Fruit fly (Drosophila melanogaster) whole organism, embryonic: Measurements from ENCODE around the gene CG44437.
A peak's percentile ranks its signal among the peaks of the same experiment; 100 is the strongest.

Source experiments
- Awh ChIP-seq: fragments of 200-800 bp; sonication (Bioruptor generic); IDR thresholded peaks from 2 replicates; pipeline ENCODE4, ENCODE4 v1.3.6; 2022; ENCODE audit warnings: missing biosample characterization, missing genetic modification characterization
- Blimp-1 ChIP-seq: fragments of 200-800 bp; sonication (Bioruptor generic); optimal IDR thresholded peaks from 3 replicates; lab custom pipeline; 2018; ENCODE audit warnings: missing biosample characterization, missing genetic modification characterization, mild to moderate bottlenecking, moderate library complexity, missing genetic modification reagents
- CG10147 ChIP-seq: fragments of 200-800 bp; sonication (Bioruptor generic); optimal IDR thresholded peaks from 2 replicates; lab custom pipeline; 2019; ENCODE audit warnings: missing biosample characterization, mild to moderate bottlenecking, missing genetic modification characterization, moderate library complexity
- CG10267 ChIP-seq: fragments of 200-800 bp; sonication (Bioruptor generic); optimal IDR thresholded peaks from 2 replicates; lab custom pipeline; 2018; ENCODE audit warnings: missing biosample characterization, mild to moderate bottlenecking, missing genetic modification characterization, moderate library complexity
- CG12155 ChIP-seq: fragments of 200-800 bp; sonication (Bioruptor generic); optimal IDR thresholded peaks from 3 replicates; lab custom pipeline; 2016; ENCODE audit warnings: missing biosample characterization, missing genetic modification characterization
- CG13123 ChIP-seq: fragments of 200-800 bp; sonication (Bioruptor generic); optimal IDR thresholded peaks from 2 replicates; lab custom pipeline; 2016; ENCODE audit warnings: missing biosample characterization, missing genetic modification characterization
- CG13296 ChIP-seq: fragments of 200-800 bp; sonication (Bioruptor generic); optimal IDR thresholded peaks from 3 replicates; lab custom pipeline; 2018; ENCODE audit warnings: missing biosample characterization, mild to moderate bottlenecking, missing genetic modification characterization
- CG18619 ChIP-seq: fragments of 200-800 bp; sonication (Bioruptor generic); optimal IDR thresholded peaks from 3 replicates; lab custom pipeline; 2017; ENCODE audit warnings: missing biosample characterization, mild to moderate bottlenecking, missing genetic modification characterization
- CG18764 ChIP-seq: fragments of 200-800 bp; sonication (Bioruptor generic); optimal IDR thresholded peaks from 3 replicates; lab custom pipeline; 2016; ENCODE audit warnings: missing biosample characterization, missing genetic modification characterization
- CG2116 ChIP-seq: fragments of 200-800 bp; sonication (Bioruptor generic); optimal IDR thresholded peaks from 3 replicates; lab custom pipeline; 2018; ENCODE audit warnings: missing biosample characterization, mild to moderate bottlenecking, missing genetic modification characterization
- CG31365 ChIP-seq: fragments of 200-800 bp; sonication (Bioruptor generic); optimal IDR thresholded peaks from 2 replicates; lab custom pipeline; 2018; ENCODE audit warnings: missing biosample characterization, mild to moderate bottlenecking, missing genetic modification characterization
- CG33557 ChIP-seq: fragments of 200-800 bp; sonication (Bioruptor generic); optimal IDR thresholded peaks from 2 replicates; lab custom pipeline; 2019; ENCODE audit warnings: missing biosample characterization, mild to moderate bottlenecking, missing genetic modification characterization, moderate library complexity
- CG43689 ChIP-seq: fragments of 200-800 bp; sonication (Bioruptor generic); IDR thresholded peaks from 2 replicates; pipeline ENCODE4 v1.3.6; 2022; ENCODE audit warnings: missing biosample characterization, missing genetic modification characterization
- CG4707 ChIP-seq: fragments of 200-800 bp; sonication (Bioruptor generic); optimal IDR thresholded peaks from 2 replicates; lab custom pipeline; 2018; ENCODE audit warnings: missing biosample characterization, mild to moderate bottlenecking, missing genetic modification characterization, moderate library complexity
- CG7357 ChIP-seq: fragments of 200-800 bp; sonication (Bioruptor generic); IDR thresholded peaks from 3 replicates; pipeline ENCODE4 v1.3.6; 2022; ENCODE audit warnings: missing biosample characterization, missing genetic modification characterization
- Dp ChIP-seq: fragments of 200-800 bp; sonication (Bioruptor generic); optimal IDR thresholded peaks from 2 replicates; lab custom pipeline; 2018; ENCODE audit warnings: missing biosample characterization, mild to moderate bottlenecking, missing genetic modification characterization, moderate library complexity
- E2f2 ChIP-seq: fragments of 200-800 bp; sonication (Bioruptor generic); IDR thresholded peaks from 2 replicates; pipeline ENCODE4 v1.3.6; 2022; ENCODE audit warnings: missing biosample characterization, missing genetic modification characterization
- HLH4C ChIP-seq: fragments of 200-800 bp; sonication (Bioruptor generic); IDR thresholded peaks from 3 replicates; pipeline ENCODE4 v1.3.6; 2022; ENCODE audit warnings: missing biosample characterization, missing genetic modification characterization; ENCODE audit not compliant: partially characterized antibody
- HLH54F ChIP-seq: fragments of 200-800 bp; sonication (Bioruptor generic); optimal IDR thresholded peaks from 3 replicates; lab custom pipeline; 2016; ENCODE audit warnings: missing biosample characterization, missing genetic modification characterization
- MESR4 ChIP-seq: fragments of 200-800 bp; sonication (Bioruptor generic); optimal IDR thresholded peaks from 2 replicates; lab custom pipeline; 2018; ENCODE audit warnings: missing biosample characterization, mild to moderate bottlenecking, missing genetic modification characterization, moderate library complexity
- Mad ChIP-seq: fragments of 200-800 bp; sonication (Bioruptor generic); optimal IDR thresholded peaks from 2 replicates; lab custom pipeline; 2016; ENCODE audit warnings: missing biosample characterization, missing genetic modification characterization
- Pdp1 ChIP-seq, 2 experiments: fragments of 200-800 bp; sonication (Bioruptor generic); optimal IDR thresholded peaks; 3 replicates each; lab custom pipeline; 2016; ENCODE audit warnings: missing biosample characterization in 2 of 2, missing genetic modification characterization in 2 of 2, mild to moderate bottlenecking in 1 of 2, moderate library complexity in 1 of 2
- Poxn ChIP-seq: fragments of 200-800 bp; sonication (Bioruptor generic); IDR thresholded peaks from 2 replicates; pipeline ENCODE4 v1.3.6; 2022; ENCODE audit warnings: missing biosample characterization, missing genetic modification characterization
- Ptx1 ChIP-seq: fragments of 200-800 bp; sonication (Bioruptor generic); IDR thresholded peaks from 2 replicates; pipeline ENCODE4 v1.3.6; 2022; ENCODE audit warnings: missing biosample characterization, missing genetic modification characterization
- Sin3A ChIP-seq: fragments of >200 bp; optimal IDR thresholded peaks from 2 replicates; lab custom pipeline; 2018
- Spps ChIP-seq: fragments of 200-800 bp; sonication (Bioruptor generic); optimal IDR thresholded peaks from 2 replicates; lab custom pipeline; 2018; ENCODE audit warnings: missing biosample characterization, mild to moderate bottlenecking, missing genetic modification characterization
- Vsx1 ChIP-seq: fragments of 200-800 bp; sonication (Bioruptor generic); optimal IDR thresholded peaks from 2 replicates; lab custom pipeline; 2017; ENCODE audit warnings: missing biosample characterization, mild to moderate bottlenecking, missing genetic modification characterization, missing genetic modification reagents
- amos ChIP-seq: fragments of 200-800 bp; sonication (Bioruptor generic); IDR thresholded peaks from 2 replicates; pipeline ENCODE4 v1.3.6; 2022; ENCODE audit warnings: missing biosample characterization, missing genetic modification characterization; ENCODE audit not compliant: partially characterized antibody
- aop ChIP-seq: fragments of 200-800 bp; sonication (Bioruptor generic); IDR thresholded peaks from 2 replicates; pipeline ENCODE4 v1.3.6; 2022; ENCODE audit warnings: missing biosample characterization, missing genetic modification characterization
- dmrt99B ChIP-seq: fragments of 200-800 bp; sonication (Bioruptor generic); optimal IDR thresholded peaks from 2 replicates; lab custom pipeline; 2018; ENCODE audit warnings: missing biosample characterization, mild to moderate bottlenecking, missing genetic modification characterization, moderate library complexity
- dysf ChIP-seq: fragments of 200-800 bp; sonication (Bioruptor generic); IDR thresholded peaks from 3 replicates; pipeline ENCODE4 v1.3.6; 2022; ENCODE audit warnings: missing biosample characterization, missing genetic modification characterization
- fu2 ChIP-seq: fragments of 200-800 bp; sonication (Bioruptor generic); optimal IDR thresholded peaks from 2 replicates; lab custom pipeline; 2016; ENCODE audit warnings: missing biosample characterization, missing genetic modification characterization
- nerfin-1 ChIP-seq: fragments of 200-800 bp; sonication (Bioruptor generic); optimal IDR thresholded peaks from 3 replicates; lab custom pipeline; 2019; ENCODE audit warnings: missing biosample characterization, mild to moderate bottlenecking, missing genetic modification characterization, moderate library complexity
- pzg ChIP-seq: fragments of 200-800 bp; sonication (Bioruptor generic); optimal IDR thresholded peaks from 3 replicates; lab custom pipeline; 2018; ENCODE audit warnings: missing biosample characterization, mild to moderate bottlenecking, missing genetic modification characterization, moderate library complexity
- salm ChIP-seq: fragments of 200-800 bp; sonication (Bioruptor generic); optimal IDR thresholded peaks from 2 replicates; lab custom pipeline; 2018; ENCODE audit warnings: missing biosample characterization, mild to moderate bottlenecking, missing genetic modification characterization
- sens ChIP-seq: fragments of 200-800 bp; sonication (Bioruptor generic); peaks from one replicate; lab custom pipeline; 2016; ENCODE audit warnings: missing biosample characterization, missing genetic modification characterization
- sima ChIP-seq: fragments of 200-800 bp; sonication (Bioruptor generic); optimal IDR thresholded peaks from 2 replicates; lab custom pipeline; 2016; ENCODE audit warnings: missing biosample characterization, missing genetic modification characterization
- tap ChIP-seq: fragments of 200-800 bp; optimal IDR thresholded peaks from 3 replicates; lab custom pipeline; 2019; ENCODE audit warnings: missing biosample characterization, mild to moderate bottlenecking, missing genetic modification characterization, moderate library complexity
- vvl ChIP-seq: fragments of 200-800 bp; sonication (Bioruptor generic); IDR thresholded peaks from 2 replicates; pipeline ENCODE4 v1.3.6; 2022; ENCODE audit warnings: missing biosample characterization, missing genetic modification characterization
- zfh1 ChIP-seq: fragments of 200-800 bp; sonication (Bioruptor generic); IDR thresholded peaks from 3 replicates; pipeline ENCODE4 v1.3.6; 2022; ENCODE audit warnings: missing biosample characterization, missing genetic modification characterization

The CG44437 gene

dm6 chrX:13194249-13194648, 7.8 kb downstream of the CG44437 start, which contains the start of gene Coq5 (continued):
- TF ChIP-seq HLH4C (GFP tag; lab: Robert Waterston, UW) (peak; percentile 54; the same call in 2 of the 3 replicates), nerfin-1 (tag; lab: Kevin White, UChicago) (no peak), CG4707 (GFP tag; lab: Kevin White, UChicago) (no peak), pzg (GFP tag; lab: Kevin White, UChicago) (peak; percentile 17), dmrt99B (tag; lab: Kevin White, UChicago) (no peak), CG43689 (GFP tag; lab: Robert Waterston, UW) (no peak), fu2 (no peak), MESR4 (GFP tag; lab: Kevin White, UChicago) (peak; percentile 6), Poxn (GFP tag; lab: Robert Waterston, UW) (no peak), CG12155 (GFP tag; lab: Kevin White, UChicago) (no peak), aop (GFP tag; lab: Robert Waterston, UW) (no peak), Dp (GFP tag; lab: Kevin White, UChicago) (peak; percentile 76), CG33557 (GFP tag; lab: Kevin White, UChicago) (no peak), vvl (GFP tag; lab: Robert Waterston, UW) (no peak), sima (GFP tag; lab: Kevin White, UChicago) (no peak), E2f2 (GFP tag; lab: Robert Waterston, UW) (peak; percentile 84), CG31365 (tag; lab: Kevin White, UChicago) (no peak), CG13296 (GFP tag; lab: Kevin White, UChicago) (no peak), dysf (no peak), CG18764 (no peak), Sin3A (lab: Kevin White, UChicago) (no peak), tap (no peak), Mad (GFP tag; lab: Kevin White, UChicago) (no peak), CG18619 (no peak), CG10267 (no peak), salm (tag; lab: Kevin White, UChicago) (no peak), CG13123 (GFP tag; lab: Kevin White, UChicago) (no peak), Vsx1 (GFP tag; lab: Kevin White, UChicago) (no peak), amos (GFP tag; lab: Robert Waterston, UW) (peak; percentile 47; the same call in 1 of the 2 replicates), Spps (no peak), CG2116 (GFP tag; lab: Kevin White, UChicago) (peak; percentile 43)
- TF ChIP-seq, all 482 proteins: peak for 22

- TF ChIP-seq CG7357 (GFP tag; lab: Robert Waterston, UW) (no peak), Pdp1 (GFP tag; optimal IDR thresholded peaks at IDR 0.05; lab: Kevin White, UChicago) (peak in 1 of 2 experiments; percentile 17), Blimp-1 (GFP tag; lab: Kevin White, UChicago) (peak; percentile 92), sens (GFP tag; lab: Kevin White, UChicago) (peak; percentile 42), HLH54F (GFP tag; lab: Kevin White, UChicago) (no peak), zfh1 (GFP tag; lab: Robert Waterston, UW) (0 out of 3 replicates have a peak, but pooled peaks have one; percentile 30)
These were observed 9.8 kb downstream of the CG44437 start for dm6 chrX:13192239-13192638.

dm6 chrX:13191783-13192182, 10.3 kb downstream of the CG44437 start, which contains the start of gene CG12723:
Gene CG12723 (minus strand): TSS chrX:13191883.
- no peak for TF ChIP-seq CG10147 (GFP tag; lab: Kevin White, UChicago)
- TF ChIP-seq Ptx1 (GFP tag; lab: Robert Waterston, UW), result 0 out of 2 replicates have a peak, but pooled peaks have one; percentile 5
- 0 out of 2 replicates have a peak, but pooled peaks have one; percentile 14 for TF ChIP-seq Awh (GFP tag; lab: Robert Waterston, UW)
